Fruit fly (Drosophila melanogaster) whole organism, pupa: ENCODE data around the gene CG15514.

Experiments
- CG32121 ChIP-seq: fragments of 200-800 bp; sonication (Bioruptor generic); IDR thresholded peaks from 2 replicates; pipeline ENCODE4 v1.3.6; 2022; ENCODE audit warnings: missing biosample characterization, missing genetic modification characterization
- CG34367 ChIP-seq: fragments of 200-800 bp; sonication (Bioruptor generic); optimal IDR thresholded peaks from 2 replicates; lab custom pipeline; 2018; ENCODE audit warnings: missing biosample characterization, mild to moderate bottlenecking, missing genetic modification characterization
- EcR ChIP-seq: fragments of 200-800 bp; sonication (Bioruptor generic); optimal IDR thresholded peaks from 3 replicates; lab custom pipeline; 2019; ENCODE audit warnings: missing biosample characterization, missing genetic modification characterization, mild to moderate bottlenecking, moderate library complexity, missing genetic modification reagents
- fd96Ca ChIP-seq: fragments of 200-800 bp; sonication (Bioruptor generic); IDR thresholded peaks from 3 replicates; pipeline ENCODE4 v1.3.6; 2022; ENCODE audit warnings: missing biosample characterization, missing genetic modification characterization

- no peak for TF ChIP-seq CG32121 (GFP tag; lab: Robert Waterston, UW)
- no peak for TF ChIP-seq fd96Ca
- no peak for TF ChIP-seq EcR (GFP tag; lab: Kevin White, UChicago)
- no peak for TF ChIP-seq CG34367 (tag; lab: Kevin White, UChicago)
Observed at dm6 chr3R:29817664-29818063, 43.6 kb downstream of the CG15514 start, which contains the start of gene CG7829.
